Fruit fly (Drosophila melanogaster) S2 (cell line): ENCODE data around the gene Acp76A.

Experiments used
- CG8478 ChIP-seq: fragments of >200 bp; optimal IDR thresholded peaks from 2 replicates; lab custom pipeline; 2018
- CTCF ChIP-seq, 2 experiments: fragments of >200 bp; optimal IDR thresholded peaks; 2 replicates each; lab custom pipeline; 2018

DNA sequence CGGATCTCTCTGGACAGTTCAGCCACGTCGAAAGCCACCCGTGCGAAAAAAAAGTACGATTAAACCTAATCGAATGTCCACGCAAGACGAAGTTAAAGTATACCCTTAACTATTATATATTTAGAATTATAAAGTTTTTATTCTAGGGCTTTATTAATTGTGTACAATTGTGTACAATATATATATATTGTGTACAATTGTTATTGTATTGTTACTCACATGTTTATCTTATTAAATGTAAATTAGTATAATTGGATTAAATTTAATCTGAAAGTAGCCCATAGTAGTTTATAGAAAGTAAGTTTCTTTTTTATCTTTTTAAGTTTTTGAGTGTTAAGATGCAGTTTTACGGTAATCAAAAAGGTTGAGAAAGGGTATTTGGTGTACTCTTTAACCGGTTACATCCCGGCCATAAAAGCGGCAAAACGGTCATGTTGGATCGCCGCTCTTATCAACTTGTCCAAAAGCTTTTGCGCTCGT lies 1.6 kb upstream of the Acp76A start, which contains the start of gene CG43407:
- no peak for TF ChIP-seq CG8478 (lab: Kevin White, UChicago)
- no peak for TF ChIP-seq CTCF (optimal IDR thresholded peaks at IDR 0.05; lab: Kevin White, UChicago)
